Fruit fly (Drosophila melanogaster) whole organism, prepupa: ENCODE results near the gene CG13894.
A peak's percentile ranks its signal among the peaks of the same experiment; 100 is the strongest.

Experiments used
- Blimp-1 ChIP-seq: fragments of 200-800 bp; sonication (Bioruptor generic); optimal IDR thresholded peaks from 3 replicates; lab custom pipeline; 2017; ENCODE audit warnings: missing biosample characterization, missing genetic modification characterization, mild to moderate bottlenecking, moderate library complexity, missing genetic modification reagents
- CG10631 ChIP-seq: fragments of 200-800 bp; sonication (Bioruptor generic); optimal IDR thresholded peaks from 2 replicates; lab custom pipeline; 2016; ENCODE audit warnings: missing biosample characterization, missing genetic modification characterization
- CG10669 ChIP-seq: fragments of 200-800 bp; sonication (Bioruptor generic); optimal IDR thresholded peaks from 3 replicates; lab custom pipeline; 2018; ENCODE audit warnings: missing biosample characterization, mild to moderate bottlenecking, missing genetic modification characterization, moderate library complexity
- CG11294 ChIP-seq: fragments of 200-800 bp; sonication (Bioruptor generic); IDR thresholded peaks from 2 replicates; pipeline ENCODE4 v1.3.6; 2022; ENCODE audit warnings: missing biosample characterization, missing genetic modification characterization
- CG11762 ChIP-seq: fragments of 200-800 bp; sonication (Bioruptor generic); optimal IDR thresholded peaks from 3 replicates; lab custom pipeline; 2016; ENCODE audit warnings: missing biosample characterization, missing genetic modification characterization; ENCODE audit not compliant: insufficient read depth
- CG11902 ChIP-seq: fragments of 200-800 bp; sonication (Bioruptor generic); optimal IDR thresholded peaks from 3 replicates; lab custom pipeline; 2016; ENCODE audit warnings: missing biosample characterization, missing genetic modification characterization
- CG1621 ChIP-seq: fragments of 200-800 bp; sonication (Bioruptor generic); optimal IDR thresholded peaks from 3 replicates; lab custom pipeline; 2018; ENCODE audit warnings: missing biosample characterization, mild to moderate bottlenecking, missing genetic modification characterization
- CG16779 ChIP-seq: fragments of 200-800 bp; sonication (Bioruptor generic); optimal IDR thresholded peaks from 3 replicates; lab custom pipeline; 2017; ENCODE audit warnings: missing biosample characterization, mild to moderate bottlenecking, missing genetic modification characterization
- CG3032 ChIP-seq: fragments of 200-800 bp; optimal IDR thresholded peaks from 2 replicates; lab custom pipeline; 2019; ENCODE audit warnings: missing biosample characterization, mild to moderate bottlenecking, missing genetic modification characterization, moderate library complexity
- CG31627 ChIP-seq: fragments of 200-800 bp; sonication (Bioruptor generic); optimal IDR thresholded peaks from 3 replicates; lab custom pipeline; 2016; ENCODE audit warnings: missing biosample characterization, missing genetic modification characterization
- CG32006 ChIP-seq: fragments of 200-800 bp; sonication (Bioruptor generic); optimal IDR thresholded peaks from 3 replicates; lab custom pipeline; 2017; ENCODE audit warnings: missing biosample characterization, mild to moderate bottlenecking, missing genetic modification characterization
- CG34406 ChIP-seq: fragments of 200-800 bp; sonication (Bioruptor generic); optimal IDR thresholded peaks from 3 replicates; lab custom pipeline; 2016; ENCODE audit warnings: missing biosample characterization, missing genetic modification characterization
- CG3919 ChIP-seq: fragments of 200-800 bp; sonication (Bioruptor generic); optimal IDR thresholded peaks from 3 replicates; lab custom pipeline; 2016; ENCODE audit warnings: missing biosample characterization, missing genetic modification characterization
- CG4318 ChIP-seq: fragments of 200-800 bp; sonication (Bioruptor generic); optimal IDR thresholded peaks from 3 replicates; lab custom pipeline; 2017; ENCODE audit warnings: missing biosample characterization, mild to moderate bottlenecking, missing genetic modification characterization
- CG6276 ChIP-seq: fragments of 200-800 bp; sonication (Bioruptor generic); optimal IDR thresholded peaks from 2 replicates; lab custom pipeline; 2017; ENCODE audit warnings: missing biosample characterization, mild to moderate bottlenecking, missing genetic modification characterization
- CG6792 ChIP-seq: fragments of 200-800 bp; sonication (Bioruptor generic); optimal IDR thresholded peaks from 3 replicates; lab custom pipeline; 2016; ENCODE audit warnings: missing biosample characterization, missing genetic modification characterization
- CG6854 ChIP-seq: fragments of 200-800 bp; sonication (Bioruptor generic); optimal IDR thresholded peaks from 2 replicates; lab custom pipeline; 2017; ENCODE audit warnings: missing biosample characterization, mild to moderate bottlenecking, missing genetic modification characterization
- CG7368 ChIP-seq: fragments of 200-800 bp; sonication (Bioruptor generic); optimal IDR thresholded peaks from 3 replicates; lab custom pipeline; 2016; ENCODE audit warnings: missing biosample characterization, missing genetic modification characterization
- CG8119 ChIP-seq: fragments of 200-800 bp; sonication (Bioruptor generic); IDR thresholded peaks from 3 replicates; pipeline ENCODE4 v1.3.6; 2022; ENCODE audit warnings: missing biosample characterization, missing genetic modification characterization
- CG8632 ChIP-seq: fragments of 200-800 bp; sonication (Bioruptor generic); optimal IDR thresholded peaks from 3 replicates; lab custom pipeline; 2016; ENCODE audit warnings: missing biosample characterization, missing genetic modification characterization
- CG9139 ChIP-seq: fragments of 200-800 bp; sonication (Bioruptor generic); optimal IDR thresholded peaks from 3 replicates; lab custom pipeline; 2017; ENCODE audit warnings: missing biosample characterization, mild to moderate bottlenecking, missing genetic modification characterization
- Eip75B ChIP-seq: fragments of 200-800 bp; sonication (Bioruptor generic); optimal IDR thresholded peaks from 3 replicates; lab custom pipeline; 2016; ENCODE audit warnings: missing biosample characterization, missing genetic modification characterization
- Eip78C ChIP-seq: fragments of 200-800 bp; sonication (Bioruptor generic); peaks from one replicate; lab custom pipeline; 2016; ENCODE audit warnings: missing biosample characterization, missing genetic modification characterization
- Eip93F ChIP-seq: fragments of 200-800 bp; sonication (Bioruptor generic); optimal IDR thresholded peaks from 2 replicates; lab custom pipeline; 2016; ENCODE audit warnings: missing biosample characterization, mild to moderate bottlenecking, missing genetic modification characterization
- Gug ChIP-seq: fragments of 200-800 bp; sonication (Bioruptor generic); IDR thresholded peaks from 2 replicates; pipeline ENCODE4 v1.3.6; 2022; ENCODE audit warnings: missing biosample characterization, missing genetic modification characterization
- Hr39 ChIP-seq: fragments of 200-800 bp; sonication (Bioruptor generic); optimal IDR thresholded peaks from 2 replicates; lab custom pipeline; 2016; ENCODE audit warnings: missing biosample characterization, missing genetic modification characterization
- Hr4 ChIP-seq: fragments of 200-800 bp; sonication (Bioruptor generic); optimal IDR thresholded peaks from 3 replicates; lab custom pipeline; 2016; ENCODE audit warnings: missing biosample characterization, missing genetic modification characterization
- Lpt ChIP-seq: fragments of 200-800 bp; sonication (Bioruptor generic); optimal IDR thresholded peaks from 3 replicates; lab custom pipeline; 2016; ENCODE audit warnings: missing biosample characterization, missing genetic modification characterization
- Smox ChIP-seq: fragments of 200-800 bp; sonication (Bioruptor generic); optimal IDR thresholded peaks from 3 replicates; lab custom pipeline; 2016; ENCODE audit warnings: missing biosample characterization, missing genetic modification characterization
- Sox102F ChIP-seq: fragments of 200-800 bp; sonication (Bioruptor generic); optimal IDR thresholded peaks from 2 replicates; lab custom pipeline; 2016; ENCODE audit warnings: missing biosample characterization, mild to moderate bottlenecking, missing genetic modification characterization
- Sox14 ChIP-seq: fragments of 200-800 bp; sonication (Bioruptor generic); optimal IDR thresholded peaks from 3 replicates; lab custom pipeline; 2016; ENCODE audit warnings: missing biosample characterization, missing genetic modification characterization
- achi ChIP-seq: fragments of 200-800 bp; sonication (Bioruptor generic); optimal IDR thresholded peaks from 3 replicates; lab custom pipeline; 2016; ENCODE audit warnings: missing biosample characterization, missing genetic modification characterization
- dac ChIP-seq: fragments of 200-800 bp; sonication (Bioruptor generic); optimal IDR thresholded peaks from 2 replicates; lab custom pipeline; 2017; ENCODE audit warnings: missing biosample characterization, mild to moderate bottlenecking, missing genetic modification characterization
- dsx ChIP-seq: fragments of 200-800 bp; optimal IDR thresholded peaks from 3 replicates; lab custom pipeline; 2019; ENCODE audit warnings: missing biosample characterization, mild to moderate bottlenecking, missing genetic modification characterization, moderate library complexity; ENCODE audit not compliant: poor library complexity, severe bottlenecking
- esn ChIP-seq: fragments of 200-800 bp; sonication (Bioruptor generic); optimal IDR thresholded peaks from 2 replicates; lab custom pipeline; 2016; ENCODE audit warnings: missing biosample characterization, mild to moderate bottlenecking, missing genetic modification characterization, moderate library complexity
- fd59A ChIP-seq: fragments of 200-800 bp; sonication (Bioruptor generic); optimal IDR thresholded peaks from 2 replicates; lab custom pipeline; 2017; ENCODE audit warnings: missing biosample characterization, mild to moderate bottlenecking, missing genetic modification characterization, missing genetic modification reagents
- fd85E ChIP-seq: fragments of 200-800 bp; sonication (Bioruptor generic); optimal IDR thresholded peaks from 3 replicates; lab custom pipeline; 2016; ENCODE audit warnings: missing biosample characterization, missing genetic modification characterization
- fkh ChIP-seq: fragments of 200-800 bp; sonication (Bioruptor generic); optimal IDR thresholded peaks from 3 replicates; lab custom pipeline; 2017; ENCODE audit warnings: missing biosample characterization, mild to moderate bottlenecking, missing genetic modification characterization, moderate library complexity
- lz ChIP-seq: fragments of 200-800 bp; sonication (Bioruptor generic); optimal IDR thresholded peaks from 3 replicates; lab custom pipeline; 2016; ENCODE audit warnings: missing biosample characterization, missing genetic modification characterization
- net ChIP-seq: fragments of 200-800 bp; sonication (Bioruptor generic); optimal IDR thresholded peaks from 3 replicates; lab custom pipeline; 2016; ENCODE audit warnings: missing biosample characterization, missing genetic modification characterization
- salr ChIP-seq, 2 experiments: fragments of 200-800 bp; sonication (Bioruptor generic); optimal IDR thresholded peaks; 3 replicates each; lab custom pipeline; 2016 to 2018; ENCODE audit warnings: missing biosample characterization in 2 of 2, missing genetic modification characterization in 2 of 2, mild to moderate bottlenecking in 1 of 2
- spab ChIP-seq: fragments of 200-800 bp; sonication (Bioruptor generic); optimal IDR thresholded peaks from 2 replicates; lab custom pipeline; 2017; ENCODE audit warnings: missing biosample characterization, mild to moderate bottlenecking, missing genetic modification characterization, missing genetic modification reagents
- ss ChIP-seq, 2 experiments: fragments of 200-800 bp; sonication (Bioruptor generic); optimal IDR thresholded peaks; 2 replicates in 1 of 2; 3 replicates in 1 of 2; lab custom pipeline; 2017 to 2018; ENCODE audit warnings: mild to moderate bottlenecking in 2 of 2, missing biosample characterization in 2 of 2, missing genetic modification characterization in 2 of 2, moderate library complexity in 1 of 2
- svp ChIP-seq: fragments of 200-800 bp; sonication (Bioruptor generic); peaks from one replicate; lab custom pipeline; 2016; ENCODE audit warnings: missing biosample characterization, missing genetic modification characterization
- topi ChIP-seq: fragments of 200-800 bp; sonication (Bioruptor generic); optimal IDR thresholded peaks from 3 replicates; lab custom pipeline; 2016; ENCODE audit warnings: missing biosample characterization, missing genetic modification characterization
- vri ChIP-seq: fragments of 200-800 bp; sonication (Bioruptor generic); optimal IDR thresholded peaks from 3 replicates; lab custom pipeline; 2016; ENCODE audit warnings: missing biosample characterization, mild to moderate bottlenecking, missing genetic modification characterization

CG13894 gene

dm6 chr3L:700160-700917 is 1.4 kb upstream of the CG13894 start (continued):
- TF ChIP-seq CG10631 = no peak
- no peak for TF ChIP-seq spab (GFP tag; lab: Kevin White, UChicago)
- TF ChIP-seq Blimp-1 = no peak
- no peak for TF ChIP-seq CG6792 (GFP tag; lab: Kevin White, UChicago)
- TF ChIP-seq CG11294 (GFP tag; lab: Robert Waterston, UW) = no peak
- no peak for TF ChIP-seq Gug (GFP tag; lab: Robert Waterston, UW)
- TF ChIP-seq dac (GFP tag; lab: Kevin White, UChicago) = no peak
- TF ChIP-seq fd85E (GFP tag; lab: Kevin White, UChicago) = no peak
- no peak for TF ChIP-seq CG11762 (GFP tag; lab: Kevin White, UChicago)
- TF ChIP-seq Sox14 (GFP tag; lab: Kevin White, UChicago) = no peak
- peak; percentile 10 for TF ChIP-seq vri (GFP tag; lab: Kevin White, UChicago)
- no peak for TF ChIP-seq CG4318 (GFP tag; lab: Kevin White, UChicago)
- TF ChIP-seq Eip93F (GFP tag; lab: Kevin White, UChicago) = no peak
- TF ChIP-seq fkh (GFP tag; lab: Kevin White, UChicago) = no peak
- peak; percentile 62 for TF ChIP-seq CG6276 (GFP tag; lab: Kevin White, UChicago)
- peak; percentile 29 for TF ChIP-seq Hr4 (GFP tag; lab: Kevin White, UChicago)
- peak; percentile 58; the same call in 2 of the 3 replicates for TF ChIP-seq CG8119 (GFP tag; lab: Robert Waterston, UW)
- peak; percentile 52 for TF ChIP-seq Eip78C (GFP tag; lab: Kevin White, UChicago)
- no peak for TF ChIP-seq Lpt (GFP tag; lab: Kevin White, UChicago)
- peak; percentile 27 for TF ChIP-seq achi (GFP tag; lab: Kevin White, UChicago)
- peak; percentile 55 for TF ChIP-seq svp (GFP tag; lab: Kevin White, UChicago)
- TF ChIP-seq ss (GFP tag; optimal IDR thresholded peaks at IDR 0.05; lab: Kevin White, UChicago) = no peak
- TF ChIP-seq lz (GFP tag; lab: Kevin White, UChicago) = no peak
- peak; percentile 39 for TF ChIP-seq CG32006
- TF ChIP-seq CG1621 = no peak
- TF ChIP-seq Hr39 (GFP tag; lab: Kevin White, UChicago) = no peak
- peak; percentile 13 for TF ChIP-seq CG3919 (GFP tag; lab: Kevin White, UChicago)
- no peak for TF ChIP-seq fd59A
- peak; percentile 24 for TF ChIP-seq CG10669 (GFP tag; lab: Kevin White, UChicago)
- TF ChIP-seq CG34406 = peak; percentile 8
- peak; percentile 1 for TF ChIP-seq Smox (GFP tag; lab: Kevin White, UChicago)
- TF ChIP-seq Sox102F (GFP tag; lab: Kevin White, UChicago) = peak; percentile 43
- no peak for TF ChIP-seq CG11902 (GFP tag; lab: Kevin White, UChicago)
- no peak for TF ChIP-seq CG6854 (GFP tag; lab: Kevin White, UChicago)
- TF ChIP-seq, all 60 proteins: peak for 25

- no peak for TF ChIP-seq CG16779
- peak; percentile 46 for TF ChIP-seq topi
- peak; percentile 51 for TF ChIP-seq achi (GFP tag; lab: Kevin White, UChicago)
- peak; percentile 80 for TF ChIP-seq Eip78C (GFP tag; lab: Kevin White, UChicago)
- TF ChIP-seq net = no peak
- peak; percentile 66 for TF ChIP-seq Eip75B (GFP tag; lab: Kevin White, UChicago)
- TF ChIP-seq CG3032 (tag; lab: Kevin White, UChicago) = peak; percentile 53
- TF ChIP-seq salr (GFP tag; optimal IDR thresholded peaks at IDR 0.05; lab: Kevin White, UChicago) = peak; percentile 5 to 29
- peak; percentile 57 for TF ChIP-seq Sox14 (GFP tag; lab: Kevin White, UChicago)
- TF ChIP-seq ss (GFP tag; optimal IDR thresholded peaks at IDR 0.05; lab: Kevin White, UChicago) = peak; percentile 2 to 18
- TF ChIP-seq dsx (GFP tag; lab: Kevin White, UChicago) = no peak
- TF ChIP-seq svp (GFP tag; lab: Kevin White, UChicago) = peak; percentile 30
- peak; percentile 47 for TF ChIP-seq CG3919 (GFP tag; lab: Kevin White, UChicago)
- TF ChIP-seq esn (GFP tag; lab: Kevin White, UChicago) = peak; percentile 60
- TF ChIP-seq CG11762 (GFP tag; lab: Kevin White, UChicago) = no peak
- TF ChIP-seq Eip93F (GFP tag; lab: Kevin White, UChicago) = no peak
- TF ChIP-seq CG9139 (GFP tag; lab: Kevin White, UChicago) = no peak
- TF ChIP-seq CG4318 (GFP tag; lab: Kevin White, UChicago) = peak; percentile 47
- peak; percentile 56 for TF ChIP-seq CG31627
- TF ChIP-seq lz (GFP tag; lab: Kevin White, UChicago) = peak; percentile 49
- peak; percentile 10 for TF ChIP-seq CG6276 (GFP tag; lab: Kevin White, UChicago)
- TF ChIP-seq CG6854 (GFP tag; lab: Kevin White, UChicago) = no peak
- peak; percentile 38 for TF ChIP-seq CG8632 (GFP tag; lab: Kevin White, UChicago)
- no peak for TF ChIP-seq CG7368 (GFP tag; lab: Kevin White, UChicago)
Measured at dm6 chr3L:699368-700150, 615 bp upstream of the CG13894 start.
